Worm (Caenorhabditis elegans): ENCODE data around the gene C44C11.6.

DNA sequence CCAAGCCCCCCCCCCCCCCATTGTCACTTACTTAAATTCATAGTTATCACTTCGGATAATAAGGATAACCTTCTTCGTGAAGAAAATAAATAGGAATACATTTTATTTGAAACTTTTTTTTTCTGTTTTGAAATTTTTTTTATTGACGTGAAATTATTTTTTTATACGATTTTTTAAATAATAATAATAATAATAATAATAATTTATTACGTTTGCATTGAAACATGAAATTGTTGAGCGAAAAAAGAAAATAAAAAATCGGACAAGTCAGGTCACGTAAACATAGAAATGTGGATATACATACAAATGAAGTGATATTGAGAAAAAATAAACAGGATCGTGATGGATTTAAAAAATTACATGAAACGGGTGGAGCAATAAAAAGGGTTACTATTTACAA lies 35.0 kb upstream of the C44C11.6 start, which contains the start of gene C50E10.2:
- no peak for TF ChIP-seq pros-1 (tag; optimal IDR thresholded peaks at IDR 0.05)
- no peak for TF ChIP-seq mec-3 (tag; optimal IDR thresholded peaks at IDR 0.05; ENCODE audit: borderline replicate concordance)
- no peak for TF ChIP-seq pqm-1 (tag; optimal IDR thresholded peaks at IDR 0.05)

All from whole organism, late embryonic.